Fruit fly (Drosophila melanogaster): Measurements from ENCODE around the gene Vha68-2.
A peak's percentile ranks its signal among the peaks of the same experiment; 100 is the strongest.

Gene Vha68-2

dm6 chr2L:13004059-13004870 is 30.1 kb downstream of the Vha68-2 start, which contains the start of the genes Vha68-1 and mTor:
TSS of gene Vha68-1 (minus strand) at chr2L:13004107.
TSS of gene mTor (plus strand) at chr2L:13004480.
- no peak for TF ChIP-seq dsf (GFP tag; optimal IDR thresholded peaks at IDR 0.05; ENCODE audit: borderline replicate concordance)
- TF ChIP-seq OdsH (GFP tag; optimal IDR thresholded peaks at IDR 0.05), result peak; percentile 52
- no peak for TF ChIP-seq woc (GFP tag; optimal IDR thresholded peaks at IDR 0.05)
- no peak for TF ChIP-seq Dfd (GFP tag; optimal IDR thresholded peaks at IDR 0.05)
- TF ChIP-seq rgr (GFP tag; optimal IDR thresholded peaks at IDR 0.05), result peak; percentile 77
- TF ChIP-seq Rel (GFP tag; optimal IDR thresholded peaks at IDR 0.05), result no peak
- peak; percentile 11 for TF ChIP-seq Rel (tag; optimal IDR thresholded peaks at IDR 0.05)
- TF ChIP-seq Hr78 (GFP tag; optimal IDR thresholded peaks at IDR 0.05), result peak; percentile 11
- peak; percentile 46 for TF ChIP-seq CG9705 (GFP tag; optimal IDR thresholded peaks at IDR 0.05)
- TF ChIP-seq fru (GFP tag; optimal IDR thresholded peaks at IDR 0.05), result peak; percentile 63
- TF ChIP-seq ey (GFP tag; optimal IDR thresholded peaks at IDR 0.05), result peak; percentile 75
- TF ChIP-seq CG32264 (GFP tag; optimal IDR thresholded peaks at IDR 0.05), result peak; percentile 18
- TF ChIP-seq psq (GFP tag; optimal IDR thresholded peaks at IDR 0.05), result peak; percentile 63
- peak; percentile 44 for TF ChIP-seq Hr83 (GFP tag; optimal IDR thresholded peaks at IDR 0.05; ENCODE audit: poor library complexity, severe bottlenecking)
- peak; percentile 85 for TF ChIP-seq N (GFP tag; optimal IDR thresholded peaks at IDR 0.05)
- TF ChIP-seq h (GFP tag; optimal IDR thresholded peaks at IDR 0.05), result peak; percentile 69
- TF ChIP-seq foxo (GFP tag; optimal IDR thresholded peaks at IDR 0.05), result peak in 1 of 2 experiments; percentile 81
- no peak for TF ChIP-seq tai (GFP tag; optimal IDR thresholded peaks at IDR 0.05)
- peak; percentile 82 for TF ChIP-seq HLH106 (tag; optimal IDR thresholded peaks at IDR 0.05)
- peak; percentile 68 for TF ChIP-seq sv (GFP tag; optimal IDR thresholded peaks at IDR 0.05)

- TF ChIP-seq sage (GFP tag; optimal IDR thresholded peaks at IDR 0.05) (no peak), HLH106 (tag; optimal IDR thresholded peaks at IDR 0.05) (no peak), Hr78 (GFP tag; optimal IDR thresholded peaks at IDR 0.05) (no peak), lola (GFP tag; optimal IDR thresholded peaks at IDR 0.05) (no peak), woc (GFP tag; optimal IDR thresholded peaks at IDR 0.05) (no peak), dsf (GFP tag; optimal IDR thresholded peaks at IDR 0.05; ENCODE audit: borderline replicate concordance) (no peak), CrebA (GFP tag; optimal IDR thresholded peaks at IDR 0.05; ENCODE audit: borderline replicate concordance) (no peak), OdsH (GFP tag; optimal IDR thresholded peaks at IDR 0.05) (no peak), Vsx2 (GFP tag; optimal IDR thresholded peaks at IDR 0.05; ENCODE audit: partially characterized antibody) (no peak), usp (GFP tag; optimal IDR thresholded peaks at IDR 0.05) (no peak)
Measured at dm6 chr2L:13005304-13005703, 31.2 kb downstream of the Vha68-2 start.

dm6 chr2L:13014038-13014790 is 40.1 kb downstream of the Vha68-2 start:
- TF ChIP-seq h (GFP tag; optimal IDR thresholded peaks at IDR 0.05) (no peak), Hnf4 (GFP tag; optimal IDR thresholded peaks at IDR 0.05) (no peak), Dif (GFP tag; optimal IDR thresholded peaks at IDR 0.05; ENCODE audit: partially characterized antibody) (peak; percentile 13), br (GFP tag; optimal IDR thresholded peaks at IDR 0.05) (no peak), usp (GFP tag; optimal IDR thresholded peaks at IDR 0.05) (no peak), Rel (GFP tag; optimal IDR thresholded peaks at IDR 0.05) (no peak), Rel (tag; optimal IDR thresholded peaks at IDR 0.05) (peak; percentile 96), Vsx2 (GFP tag; optimal IDR thresholded peaks at IDR 0.05; ENCODE audit: partially characterized antibody) (no peak), Jra (GFP tag; optimal IDR thresholded peaks at IDR 0.05) (no peak), OdsH (GFP tag; optimal IDR thresholded peaks at IDR 0.05) (no peak), foxo (GFP tag; optimal IDR thresholded peaks at IDR 0.05) (no peak), Myc (optimal IDR thresholded peaks at IDR 0.05) (no peak), lola (GFP tag; optimal IDR thresholded peaks at IDR 0.05) (no peak), fru (GFP tag; optimal IDR thresholded peaks at IDR 0.05) (no peak), dl (GFP tag; optimal IDR thresholded peaks at IDR 0.05; ENCODE audit: insufficient read depth in 1 of 2, partially characterized antibody in 2 of 2) (no peak), Mio (GFP tag; optimal IDR thresholded peaks at IDR 0.05) (no peak)
